Fruit fly (Drosophila melanogaster) whole organism, pupa: ENCODE results near the gene ebo.

ENCODE experiments used
- CG10348 ChIP-seq: fragments of 200-800 bp; sonication (Bioruptor generic); IDR thresholded peaks from 2 replicates; pipeline ENCODE4 v1.3.6; 2022; ENCODE audit warnings: missing biosample characterization, missing genetic modification characterization
- CG12605 ChIP-seq: fragments of 200-800 bp; sonication (Bioruptor generic); IDR thresholded peaks from 2 replicates; pipeline ENCODE4 v1.3.6; 2022; ENCODE audit warnings: missing biosample characterization, missing genetic modification characterization
- CG13204 ChIP-seq: fragments of 200-800 bp; sonication (Bioruptor generic); optimal IDR thresholded peaks from 2 replicates; lab custom pipeline; 2018; ENCODE audit warnings: missing biosample characterization, mild to moderate bottlenecking, missing genetic modification characterization, moderate library complexity
- CG14655 ChIP-seq: fragments of 200-800 bp; sonication (Bioruptor generic); optimal IDR thresholded peaks from 3 replicates; lab custom pipeline; 2017; ENCODE audit warnings: mild to moderate bottlenecking, missing biosample characterization, missing genetic modification reagents, missing genetic modification characterization
- CG15710 ChIP-seq: fragments of 200-800 bp; sonication (Bioruptor generic); optimal IDR thresholded peaks from 2 replicates; lab custom pipeline; 2018; ENCODE audit warnings: missing biosample characterization, mild to moderate bottlenecking, missing genetic modification characterization, moderate library complexity
- CG17806 ChIP-seq: fragments of 200-800 bp; sonication (Bioruptor generic); optimal IDR thresholded peaks from 2 replicates; lab custom pipeline; 2018; ENCODE audit warnings: missing biosample characterization, mild to moderate bottlenecking, missing genetic modification characterization, moderate library complexity
- CG32121 ChIP-seq: fragments of 200-800 bp; sonication (Bioruptor generic); IDR thresholded peaks from 2 replicates; pipeline ENCODE4 v1.3.6; 2022; ENCODE audit warnings: missing biosample characterization, missing genetic modification characterization
- CG34367 ChIP-seq: fragments of 200-800 bp; sonication (Bioruptor generic); optimal IDR thresholded peaks from 2 replicates; lab custom pipeline; 2018; ENCODE audit warnings: missing biosample characterization, mild to moderate bottlenecking, missing genetic modification characterization
- CG4496 ChIP-seq: fragments of 200-800 bp; sonication (Bioruptor generic); IDR thresholded peaks from 3 replicates; pipeline ENCODE4 v1.3.6; 2022; ENCODE audit warnings: missing biosample characterization, missing genetic modification characterization
- CG8159 ChIP-seq: fragments of 200-800 bp; sonication (Bioruptor generic); optimal IDR thresholded peaks from 3 replicates; lab custom pipeline; 2018; ENCODE audit warnings: missing biosample characterization, mild to moderate bottlenecking, missing genetic modification characterization, moderate library complexity
- CG8301 ChIP-seq: fragments of 200-800 bp; sonication (Bioruptor generic); optimal IDR thresholded peaks from 2 replicates; lab custom pipeline; 2018; ENCODE audit warnings: missing biosample characterization, mild to moderate bottlenecking, missing genetic modification characterization
- CG9948 ChIP-seq: fragments of 200-800 bp; sonication (Bioruptor generic); optimal IDR thresholded peaks from 2 replicates; lab custom pipeline; 2018; ENCODE audit warnings: missing biosample characterization, mild to moderate bottlenecking, missing genetic modification characterization, moderate library complexity
- D1 ChIP-seq: fragments of 200-800 bp; sonication (Bioruptor generic); optimal IDR thresholded peaks from 2 replicates; lab custom pipeline; 2018; ENCODE audit warnings: missing biosample characterization, mild to moderate bottlenecking, missing genetic modification characterization, moderate library complexity
- EcR ChIP-seq: fragments of 200-800 bp; sonication (Bioruptor generic); optimal IDR thresholded peaks from 3 replicates; lab custom pipeline; 2019; ENCODE audit warnings: missing biosample characterization, missing genetic modification characterization, mild to moderate bottlenecking, moderate library complexity, missing genetic modification reagents
- Ets98B ChIP-seq: fragments of 200-800 bp; sonication (Bioruptor generic); IDR thresholded peaks from 2 replicates; pipeline ENCODE4 v1.3.6; 2022; ENCODE audit warnings: missing biosample characterization, missing genetic modification characterization
- Pif1A ChIP-seq: fragments of 200-800 bp; sonication (Bioruptor generic); optimal IDR thresholded peaks from 3 replicates; lab custom pipeline; 2016; ENCODE audit warnings: missing biosample characterization, missing genetic modification characterization
- Pif1B ChIP-seq: fragments of 200-800 bp; sonication (Bioruptor generic); optimal IDR thresholded peaks from 3 replicates; lab custom pipeline; 2016; ENCODE audit warnings: missing biosample characterization, missing genetic modification characterization
- Snoo ChIP-seq: fragments of 200-800 bp; sonication (Bioruptor generic); optimal IDR thresholded peaks from 3 replicates; lab custom pipeline; 2017; ENCODE audit warnings: missing biosample characterization, mild to moderate bottlenecking, missing genetic modification characterization, inconsistent platforms
- fd96Ca ChIP-seq: fragments of 200-800 bp; sonication (Bioruptor generic); IDR thresholded peaks from 3 replicates; pipeline ENCODE4 v1.3.6; 2022; ENCODE audit warnings: missing biosample characterization, missing genetic modification characterization
- gl ChIP-seq: fragments of 200-800 bp; sonication (Bioruptor generic); optimal IDR thresholded peaks from 2 replicates; lab custom pipeline; 2018; ENCODE audit warnings: missing biosample characterization, mild to moderate bottlenecking, missing genetic modification characterization
- rn ChIP-seq: fragments of 200-800 bp; sonication (Bioruptor generic); IDR thresholded peaks from 2 replicates; pipeline ENCODE4 v1.3.6; 2022; ENCODE audit warnings: missing biosample characterization, missing genetic modification characterization

ebo gene

dm6 chrX:476230-477143 lies at the start of gene ebo, which contains the start of gene CG13373:
ebo (minus strand) TSS chrX:476579.
CG13373 (plus strand) TSS chrX:476984.
- peak; percentile 30 for TF ChIP-seq CG9948
- 0 out of 3 replicates have a peak, but pooled peaks have one; percentile 43 for TF ChIP-seq CG4496
- peak; percentile 7 for TF ChIP-seq Snoo (tag; lab: Kevin White, UChicago)
- TF ChIP-seq CG13204, result no peak
- no peak for TF ChIP-seq fd96Ca (GFP tag; lab: Robert Waterston, UW)
- no peak for TF ChIP-seq D1
- peak; percentile 20 for TF ChIP-seq CG17806 (tag; lab: Kevin White, UChicago)
- peak; percentile 31; the same call in 1 of the 2 replicates for TF ChIP-seq Ets98B (GFP tag; lab: Robert Waterston, UW)
- peak; percentile 2 for TF ChIP-seq CG15710 (tag; lab: Kevin White, UChicago)

- TF ChIP-seq D1 (no peak), CG9948 (no peak), CG15710 (tag; lab: Kevin White, UChicago) (no peak)
- TF ChIP-seq, all 21 proteins: peak for 0
Measured at dm6 chrX:525610-526009, 49.2 kb upstream of the ebo start.

- peak; percentile 4 for TF ChIP-seq CG15710 (tag; lab: Kevin White, UChicago)
- no peak for TF ChIP-seq D1
- TF ChIP-seq Snoo (tag; lab: Kevin White, UChicago), result no peak
- TF ChIP-seq CG4496, result 0 out of 3 replicates have a peak, but pooled peaks have one; percentile 33
- TF ChIP-seq CG17806 (tag; lab: Kevin White, UChicago), result no peak
- TF ChIP-seq CG8159, result peak; percentile 1
Measured at dm6 chrX:524331-524730, 48.0 kb upstream of the ebo start.

DNA sequence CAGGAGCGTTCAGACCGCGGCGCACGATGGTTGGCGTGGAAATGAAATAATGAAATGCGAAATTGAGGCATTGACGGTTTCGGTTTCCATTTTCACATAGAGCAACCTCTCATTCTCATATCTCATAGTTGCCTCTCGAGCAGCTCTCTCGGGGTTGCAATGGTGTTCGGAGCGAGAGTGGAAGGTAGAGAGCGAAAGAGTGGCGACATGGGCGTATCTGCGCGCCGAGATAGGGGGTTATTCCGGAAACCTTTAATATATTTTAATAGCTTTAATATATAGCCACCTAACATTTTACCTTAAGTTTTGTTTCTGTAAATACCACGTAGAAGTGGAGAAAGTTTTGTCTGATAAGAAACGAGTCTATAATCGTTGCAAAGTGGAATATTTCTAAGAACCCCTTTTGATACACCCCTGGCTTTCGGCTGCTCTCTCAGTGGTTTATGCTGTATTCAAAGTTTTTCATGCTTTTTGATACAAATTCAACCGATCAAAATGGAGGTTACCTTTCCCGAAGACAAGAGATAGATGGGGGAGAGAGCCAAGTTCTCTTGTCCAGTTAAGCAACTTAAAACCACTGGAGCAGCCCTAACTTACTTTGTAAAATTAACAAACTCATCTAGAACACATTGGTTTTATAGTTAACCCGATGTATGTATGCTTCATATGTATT lies 46.9 kb upstream of the ebo start, which contains the start of gene elav:
TSS of gene elav (minus strand) at position 48 of the 673 bp plus-strand sequence.
- TF ChIP-seq CG14655 (GFP tag; lab: Kevin White, UChicago) (peak; percentile 98), CG13204 (peak; percentile 94), D1 (peak; percentile 92), CG32121 (GFP tag; lab: Robert Waterston, UW) (peak; percentile 98), fd96Ca (GFP tag; lab: Robert Waterston, UW) (peak; percentile 98), Snoo (tag; lab: Kevin White, UChicago) (peak; percentile 98), CG34367 (tag; lab: Kevin White, UChicago) (peak; percentile 95), Pif1B (GFP tag; lab: Kevin White, UChicago) (peak; percentile 97), EcR (GFP tag; lab: Kevin White, UChicago) (peak; percentile 47), CG8159 (peak; percentile 98), CG8301 (tag; lab: Kevin White, UChicago) (peak; percentile 98), CG12605 (GFP tag; lab: Robert Waterston, UW) (peak; percentile 98), CG4496 (peak; percentile 98), gl (tag; lab: Kevin White, UChicago) (peak; percentile 93), CG17806 (tag; lab: Kevin White, UChicago) (peak; percentile 96), CG15710 (tag; lab: Kevin White, UChicago) (peak; percentile 98), Ets98B (GFP tag; lab: Robert Waterston, UW) (peak; percentile 98), CG9948 (peak; percentile 97), rn (GFP tag; lab: Robert Waterston, UW) (peak; percentile 85), Pif1A (peak; percentile 98), CG10348 (peak; percentile 90)

dm6 chrX:522357-523043 lies 46.1 kb upstream of the ebo start:
- TF ChIP-seq CG4496 (peak; percentile 87), CG14655 (GFP tag; lab: Kevin White, UChicago) (peak; percentile 58), Pif1B (GFP tag; lab: Kevin White, UChicago) (peak; percentile 48), Ets98B (GFP tag; lab: Robert Waterston, UW) (peak; percentile 92), CG34367 (tag; lab: Kevin White, UChicago) (peak; percentile 54), CG8301 (tag; lab: Kevin White, UChicago) (peak; percentile 23), CG32121 (GFP tag; lab: Robert Waterston, UW) (peak; percentile 85), fd96Ca (GFP tag; lab: Robert Waterston, UW) (peak; percentile 88), EcR (GFP tag; lab: Kevin White, UChicago) (peak; percentile 49), CG12605 (GFP tag; lab: Robert Waterston, UW) (peak; percentile 66; the same call in 1 of the 2 replicates), CG13204 (peak; percentile 56), CG9948 (peak; percentile 27), CG8159 (peak; percentile 45), CG10348 (peak; percentile 30; the same call in 1 of the 2 replicates), gl (tag; lab: Kevin White, UChicago) (peak; percentile 24), CG15710 (tag; lab: Kevin White, UChicago) (peak; percentile 35), rn (GFP tag; lab: Robert Waterston, UW) (no peak), D1 (no peak), CG17806 (tag; lab: Kevin White, UChicago) (peak; percentile 19), Snoo (tag; lab: Kevin White, UChicago) (peak; percentile 63), Pif1A (peak; percentile 69)
